Worm (Caenorhabditis elegans): ENCODE measurements around the gene lgc-19.

Gene lgc-19

ce11 chrIV:15950838-15951581, 11.5 kb downstream of the lgc-19 start, which contains the start of gene ifas-3:
TSS of gene ifas-3 (minus strand) at chrIV:15950888.
- no peak for TF ChIP-seq ets-7 (tag; optimal IDR thresholded peaks at IDR 0.05)
- TF ChIP-seq tbx-37 (GFP tag; conservative IDR thresholded peaks at IDR 0.05) = no peak
- TF ChIP-seq flt-1 (GFP tag; IDR thresholded peaks at IDR 0.05) = no peak
- no peak for TF ChIP-seq tbx-11 (GFP tag; IDR thresholded peaks at IDR 0.05)
- TF ChIP-seq ceh-36 (tag; optimal IDR thresholded peaks at IDR 0.05) = no peak
- TF ChIP-seq aly-1 (tag; optimal IDR thresholded peaks at IDR 0.05) = no peak

- TF ChIP-seq scrt-1 (GFP tag; IDR thresholded peaks at IDR 0.05) (no peak), tbx-37 (GFP tag; conservative IDR thresholded peaks at IDR 0.05) (no peak)
Observed at ce11 chrIV:15949995-15950394, 12.5 kb downstream of the lgc-19 start.

- TF ChIP-seq tbx-11 (GFP tag; IDR thresholded peaks at IDR 0.05) (no peak), ama-1 (optimal IDR thresholded peaks at IDR 0.05) (no peak), hnd-1 (tag; optimal IDR thresholded peaks at IDR 0.05) (no peak), pes-1 (GFP tag; IDR thresholded peaks at IDR 0.05) (no peak), ets-7 (tag; optimal IDR thresholded peaks at IDR 0.05) (no peak), ceh-36 (tag; optimal IDR thresholded peaks at IDR 0.05) (no peak), flt-1 (GFP tag; IDR thresholded peaks at IDR 0.05) (no peak), scrt-1 (GFP tag; IDR thresholded peaks at IDR 0.05) (no peak), F13C5.2 (tag; optimal IDR thresholded peaks at IDR 0.05) (no peak), ceh-13 (GFP tag; optimal IDR thresholded peaks at IDR 0.05) (no peak), hmg-4 (GFP tag; optimal IDR thresholded peaks at IDR 0.05) (no peak), sea-1 (GFP tag; conservative IDR thresholded peaks at IDR 0.05) (no peak), hmbx-1 (tag; optimal IDR thresholded peaks at IDR 0.05) (no peak), aly-1 (tag; optimal IDR thresholded peaks at IDR 0.05) (no peak)
Observed at ce11 chrIV:15946507-15946906, 16.0 kb downstream of the lgc-19 start, which contains the start of gene skr-10. TSS of gene skr-10 (plus strand) at chrIV:15946807.

DNA sequence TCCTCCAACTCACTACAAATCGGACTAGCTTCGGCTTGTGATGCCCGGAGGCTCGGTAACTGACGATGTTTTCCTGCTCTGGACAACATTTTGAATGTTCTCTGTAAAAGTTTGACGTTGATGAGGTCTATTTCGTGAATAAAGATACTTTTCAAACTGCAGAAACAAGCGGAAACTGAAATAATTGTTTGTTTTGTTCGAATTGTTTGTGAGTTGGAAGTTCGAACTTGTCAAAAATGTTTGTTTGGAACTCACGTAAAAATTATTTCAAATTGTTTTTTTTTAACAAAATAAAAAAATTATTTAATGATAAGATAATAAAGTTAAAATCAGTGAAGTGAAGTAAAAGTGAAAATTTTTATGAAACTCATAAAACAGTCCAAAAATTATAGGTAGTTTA, 21.1 kb downstream of the lgc-19 start, which contains the start of gene Y105C5B.11:
TSS of gene Y105C5B.11 (minus strand) at position 101 of the 400 bp plus-strand sequence.
- TF ChIP-seq tbx-11 (GFP tag; IDR thresholded peaks at IDR 0.05) (no peak), tra-4 (tag; optimal IDR thresholded peaks at IDR 0.05) (no peak), tbx-37 (GFP tag; conservative IDR thresholded peaks at IDR 0.05) (no peak), pes-1 (GFP tag; IDR thresholded peaks at IDR 0.05) (no peak), hnd-1 (tag; optimal IDR thresholded peaks at IDR 0.05) (no peak), ets-7 (tag; optimal IDR thresholded peaks at IDR 0.05) (no peak), hmbx-1 (tag; optimal IDR thresholded peaks at IDR 0.05) (no peak), ama-1 (optimal IDR thresholded peaks at IDR 0.05) (no peak), B0310.2 (tag; optimal IDR thresholded peaks at IDR 0.05) (no peak), aly-1 (tag; optimal IDR thresholded peaks at IDR 0.05) (no peak), ceh-36 (tag; optimal IDR thresholded peaks at IDR 0.05) (no peak), sea-1 (GFP tag; conservative IDR thresholded peaks at IDR 0.05) (no peak), ceh-13 (GFP tag; optimal IDR thresholded peaks at IDR 0.05) (no peak), flt-1 (GFP tag; IDR thresholded peaks at IDR 0.05) (no peak), scrt-1 (GFP tag; IDR thresholded peaks at IDR 0.05) (no peak), hmg-4 (GFP tag; optimal IDR thresholded peaks at IDR 0.05) (no peak), F13C5.2 (tag; optimal IDR thresholded peaks at IDR 0.05) (no peak)

- TF ChIP-seq tbx-11 (GFP tag; IDR thresholded peaks at IDR 0.05) = no peak
- no peak for TF ChIP-seq hnd-1 (tag; optimal IDR thresholded peaks at IDR 0.05)
- no peak for TF ChIP-seq ceh-13 (GFP tag; optimal IDR thresholded peaks at IDR 0.05)
- no peak for TF ChIP-seq pes-1 (GFP tag; IDR thresholded peaks at IDR 0.05)
- TF ChIP-seq flt-1 (GFP tag; IDR thresholded peaks at IDR 0.05) = no peak
- no peak for TF ChIP-seq hmbx-1 (tag; optimal IDR thresholded peaks at IDR 0.05)
- no peak for TF ChIP-seq ceh-36 (tag; optimal IDR thresholded peaks at IDR 0.05)
- TF ChIP-seq tbx-37 (GFP tag; conservative IDR thresholded peaks at IDR 0.05) = no peak
- no peak for TF ChIP-seq aly-1 (tag; optimal IDR thresholded peaks at IDR 0.05)
- TF ChIP-seq sea-1 (GFP tag; conservative IDR thresholded peaks at IDR 0.05) = no peak
- no peak for TF ChIP-seq hmg-4 (GFP tag; optimal IDR thresholded peaks at IDR 0.05)
Observed at ce11 chrIV:15940811-15941210, 21.7 kb downstream of the lgc-19 start.

ce11 chrIV:15938471-15938870, 24.0 kb downstream of the lgc-19 start:
- no peak for TF ChIP-seq hnd-1 (tag; optimal IDR thresholded peaks at IDR 0.05)
- TF ChIP-seq F13C5.2 (tag; optimal IDR thresholded peaks at IDR 0.05) = no peak
- no peak for TF ChIP-seq ceh-13 (GFP tag; optimal IDR thresholded peaks at IDR 0.05)
- no peak for TF ChIP-seq sea-1 (GFP tag; conservative IDR thresholded peaks at IDR 0.05)
- no peak for TF ChIP-seq flt-1 (GFP tag; IDR thresholded peaks at IDR 0.05)
- no peak for TF ChIP-seq tbx-11 (GFP tag; IDR thresholded peaks at IDR 0.05)
- no peak for TF ChIP-seq ama-1 (optimal IDR thresholded peaks at IDR 0.05)
- no peak for TF ChIP-seq aly-1 (tag; optimal IDR thresholded peaks at IDR 0.05)
- no peak for TF ChIP-seq tbx-37 (GFP tag; conservative IDR thresholded peaks at IDR 0.05)
- TF ChIP-seq ceh-36 (tag; optimal IDR thresholded peaks at IDR 0.05) = no peak
- no peak for TF ChIP-seq B0310.2 (tag; optimal IDR thresholded peaks at IDR 0.05)
- TF ChIP-seq pes-1 (GFP tag; IDR thresholded peaks at IDR 0.05) = no peak
- no peak for TF ChIP-seq hmbx-1 (tag; optimal IDR thresholded peaks at IDR 0.05)
- TF ChIP-seq tra-4 (tag; optimal IDR thresholded peaks at IDR 0.05) = no peak
- no peak for TF ChIP-seq hmg-4 (GFP tag; optimal IDR thresholded peaks at IDR 0.05)

ce11 chrIV:15937088-15937487, 25.4 kb downstream of the lgc-19 start:
- TF ChIP-seq F13C5.2 (tag; optimal IDR thresholded peaks at IDR 0.05) (no peak), ceh-13 (GFP tag; optimal IDR thresholded peaks at IDR 0.05) (no peak), hnd-1 (tag; optimal IDR thresholded peaks at IDR 0.05) (no peak), pes-1 (GFP tag; IDR thresholded peaks at IDR 0.05) (no peak), scrt-1 (GFP tag; IDR thresholded peaks at IDR 0.05) (no peak), sea-1 (GFP tag; conservative IDR thresholded peaks at IDR 0.05) (no peak), flt-1 (GFP tag; IDR thresholded peaks at IDR 0.05) (no peak), tra-4 (tag; optimal IDR thresholded peaks at IDR 0.05) (no peak), B0310.2 (tag; optimal IDR thresholded peaks at IDR 0.05) (no peak), hmg-4 (GFP tag; optimal IDR thresholded peaks at IDR 0.05) (no peak), ets-7 (tag; optimal IDR thresholded peaks at IDR 0.05) (no peak), hmbx-1 (tag; optimal IDR thresholded peaks at IDR 0.05) (no peak), aly-1 (tag; optimal IDR thresholded peaks at IDR 0.05) (no peak), tbx-37 (GFP tag; conservative IDR thresholded peaks at IDR 0.05) (no peak), ceh-36 (tag; optimal IDR thresholded peaks at IDR 0.05) (no peak), tbx-11 (GFP tag; IDR thresholded peaks at IDR 0.05) (no peak), ama-1 (optimal IDR thresholded peaks at IDR 0.05) (no peak)

Data from whole organism, early embryonic.